Fruit fly (Drosophila melanogaster) Kc167 (cell line): ENCODE measurements around the gene CG8135.

Experiments
- Sin3A ChIP-seq: fragments of >200 bp; optimal IDR thresholded peaks from 2 replicates; lab custom pipeline; 2018; ENCODE audit warnings: missing external identifiers
- h ChIP-seq: fragments of >200 bp; optimal IDR thresholded peaks from 3 replicates; lab custom pipeline; 2018; ENCODE audit warnings: missing external identifiers
- insv ChIP-seq: fragments of >200 bp; optimal IDR thresholded peaks from 3 replicates; lab custom pipeline; 2018; ENCODE audit warnings: missing external identifiers
- psq ChIP-seq: fragments of >200 bp; optimal IDR thresholded peaks from 2 replicates; lab custom pipeline; 2017; ENCODE audit warnings: missing external identifiers
- ttk ChIP-seq: sonication (Bioruptor generic); optimal IDR thresholded peaks from 2 replicates; lab custom pipeline; 2017; ENCODE audit warnings: missing external identifiers

- TF ChIP-seq h (no peak), psq (lab: Kevin White, UChicago) (no peak), ttk (lab: Kevin White, UChicago) (no peak), Sin3A (lab: Kevin White, UChicago) (no peak), insv (no peak)
These were observed 5.1 kb upstream of the CG8135 start for dm6 chr3R:9399074-9399473.
